Worm (Caenorhabditis elegans): ENCODE results near the gene C08E8.2.

Gene C08E8.2

ce11 chrV:18331086-18331485 is 24.6 kb downstream of the C08E8.2 start, which contains the start of gene B0462.4:
TSS of gene B0462.4 (minus strand) at chrV:18331186.
- TF ChIP-seq duxl-1 (tag; optimal IDR thresholded peaks at IDR 0.05; ENCODE audit: poor library complexity) = no peak
- no peak for TF ChIP-seq hif-1 (tag; optimal IDR thresholded peaks at IDR 0.05)
- no peak for TF ChIP-seq nhr-111 (GFP tag; optimal IDR thresholded peaks at IDR 0.05)
- no peak for TF ChIP-seq nhr-28 (tag; optimal IDR thresholded peaks at IDR 0.05)
- TF ChIP-seq lin-13 (GFP tag; optimal IDR thresholded peaks at IDR 0.05) = no peak
- no peak for TF ChIP-seq nhr-41 (GFP tag; IDR thresholded peaks at IDR 0.05)
- TF ChIP-seq vab-7 (GFP tag; IDR thresholded peaks at IDR 0.05) = no peak

ce11 chrV:18324525-18324924 is 31.1 kb downstream of the C08E8.2 start:
- no peak for TF ChIP-seq gei-8 (GFP tag; optimal IDR thresholded peaks at IDR 0.05)
- TF ChIP-seq ZK337.2 (GFP tag; IDR thresholded peaks at IDR 0.05) = no peak
- peak; percentile 48 for TF ChIP-seq nhr-28 (tag; optimal IDR thresholded peaks at IDR 0.05)
- no peak for TF ChIP-seq mdl-1 (tag; optimal IDR thresholded peaks at IDR 0.05)
- peak; percentile 39 for TF ChIP-seq hlh-11 (tag; optimal IDR thresholded peaks at IDR 0.05)
- TF ChIP-seq ceh-44 (GFP tag; IDR thresholded peaks at IDR 0.05) = no peak
- TF ChIP-seq D1046.2 (GFP tag; IDR thresholded peaks at IDR 0.05) = no peak
- TF ChIP-seq dmd-6 (GFP tag; IDR thresholded peaks at IDR 0.05) = peak; percentile 55
- TF ChIP-seq nhr-42 (GFP tag; IDR thresholded peaks at IDR 0.05) = no peak
- no peak for TF ChIP-seq nhr-237 (tag; optimal IDR thresholded peaks at IDR 0.05)
- TF ChIP-seq spr-1 (tag; optimal IDR thresholded peaks at IDR 0.05) = no peak
- TF ChIP-seq sdz-12 (GFP tag; optimal IDR thresholded peaks at IDR 0.05) = no peak
- no peak for TF ChIP-seq nhr-10 (tag; optimal IDR thresholded peaks at IDR 0.05)
- TF ChIP-seq nhr-41 (GFP tag; IDR thresholded peaks at IDR 0.05) = no peak
- no peak for TF ChIP-seq arid-1 (GFP tag; conservative IDR thresholded peaks at IDR 0.05)
- no peak for TF ChIP-seq T20F7.1 (GFP tag; optimal IDR thresholded peaks at IDR 0.05)
- no peak for TF ChIP-seq nhr-11 (tag; optimal IDR thresholded peaks at IDR 0.05)
- no peak for TF ChIP-seq pha-4 (GFP tag; IDR thresholded peaks at IDR 0.05)
- TF ChIP-seq pha-4 (tag; optimal IDR thresholded peaks at IDR 0.05) = no peak
- peak; percentile 66 for TF ChIP-seq pqm-1 (tag; optimal IDR thresholded peaks at IDR 0.05)
- TF ChIP-seq php-3 (GFP tag; IDR thresholded peaks at IDR 0.05) = 0 out of 2 replicates have a peak, but pooled peaks have one; percentile 18
- TF ChIP-seq aha-1 (tag) = no peak

ce11 chrV:18323231-18323630 is 32.4 kb downstream of the C08E8.2 start, which contains the start of gene B0462.5:
TSS of gene B0462.5 (minus strand) at chrV:18323331.
- TF ChIP-seq mdl-1 (tag; optimal IDR thresholded peaks at IDR 0.05) (no peak), daf-8 (GFP tag; IDR thresholded peaks at IDR 0.05) (no peak), pqm-1 (tag; optimal IDR thresholded peaks at IDR 0.05) (peak; percentile 74)

- no peak for TF ChIP-seq duxl-1 (tag; optimal IDR thresholded peaks at IDR 0.05; ENCODE audit: poor library complexity)
- no peak for TF ChIP-seq aly-2 (tag; optimal IDR thresholded peaks at IDR 0.05)
- no peak for TF ChIP-seq lsy-2 (tag; optimal IDR thresholded peaks at IDR 0.05)
- TF ChIP-seq tra-1 (GFP tag; IDR thresholded peaks at IDR 0.05) = no peak
- TF ChIP-seq saeg-2 (GFP tag; IDR thresholded peaks at IDR 0.05) = no peak
- TF ChIP-seq nhr-10 (tag; optimal IDR thresholded peaks at IDR 0.05) = no peak
- TF ChIP-seq lin-38 (GFP tag; IDR thresholded peaks at IDR 0.05) = no peak
- no peak for TF ChIP-seq gei-8 (GFP tag; optimal IDR thresholded peaks at IDR 0.05)
- peak in 1 of 2 experiments; percentile 23 for TF ChIP-seq unc-62 (GFP tag; optimal IDR thresholded peaks at IDR 0.05 in 1 of 2)
- no peak for TF ChIP-seq unc-62 (tag; optimal IDR thresholded peaks at IDR 0.05)
These were observed 37.3 kb downstream of the C08E8.2 start, which contains the start of gene fbxb-119 for ce11 chrV:18318312-18318711. TSS of gene fbxb-119 (plus strand) at chrV:18318612.
